Fruit fly (Drosophila melanogaster): Measurements from ENCODE around the gene tal-1A.

The tal-1A gene

dm6 chr3R:13799567-13800429, 13.1 kb upstream of the tal-1A start (continued):
- no peak for TF ChIP-seq CG6854 (GFP tag; optimal IDR thresholded peaks at IDR 0.05)
- peak; percentile 41 for TF ChIP-seq Oli (tag; optimal IDR thresholded peaks at IDR 0.05)
- TF ChIP-seq sima (GFP tag; optimal IDR thresholded peaks at IDR 0.05) = no peak
- TF ChIP-seq CG8281 (tag; optimal IDR thresholded peaks at IDR 0.05) = no peak
- TF ChIP-seq tgo (GFP tag; IDR thresholded peaks at IDR 0.05) = no peak; the same call in 2 of the 3 replicates
- TF ChIP-seq rib (GFP tag; IDR thresholded peaks at IDR 0.05) = no peak
- no peak for TF ChIP-seq twi (tag; optimal IDR thresholded peaks at IDR 0.05)
- no peak for TF ChIP-seq maf-S (GFP tag; optimal IDR thresholded peaks at IDR 0.05)
- no peak; the same call in 1 of the 2 replicates for TF ChIP-seq Bgb (GFP tag; IDR thresholded peaks at IDR 0.05; ENCODE audit: partially characterized antibody)
- TF ChIP-seq exex (tag; optimal IDR thresholded peaks at IDR 0.05) = no peak
- no peak for TF ChIP-seq CTCF (GFP tag; optimal IDR thresholded peaks at IDR 0.05)
- no peak for TF ChIP-seq hkb (optimal IDR thresholded peaks at IDR 0.05)
- TF ChIP-seq hkb (GFP tag; IDR thresholded peaks at IDR 0.05) = 0 out of 2 replicates have a peak, but pooled peaks have one; percentile 25
- no peak for TF ChIP-seq CG3995 (GFP tag; optimal IDR thresholded peaks at IDR 0.05)
- TF ChIP-seq Trl (optimal IDR thresholded peaks at IDR 0.05) = no peak
- TF ChIP-seq Trl (GFP tag; optimal IDR thresholded peaks at IDR 0.05) = no peak
- TF ChIP-seq gce (GFP tag; IDR thresholded peaks at IDR 0.05) = no peak
- TF ChIP-seq jumu (GFP tag; optimal IDR thresholded peaks at IDR 0.05) = no peak
- no peak for TF ChIP-seq bigmax (GFP tag; optimal IDR thresholded peaks at IDR 0.05)
- TF ChIP-seq Poxn (GFP tag; IDR thresholded peaks at IDR 0.05) = no peak
- TF ChIP-seq CG3847 (GFP tag; IDR thresholded peaks at IDR 0.05) = no peak
- no peak for TF ChIP-seq Mad (GFP tag; optimal IDR thresholded peaks at IDR 0.05)
- TF ChIP-seq CG2120 (GFP tag; optimal IDR thresholded peaks at IDR 0.05) = no peak
- TF ChIP-seq gro (GFP tag; optimal IDR thresholded peaks at IDR 0.05) = no peak
- TF ChIP-seq Stat92E (GFP tag; optimal IDR thresholded peaks at IDR 0.05) = no peak
- TF ChIP-seq CG4282 (GFP tag; optimal IDR thresholded peaks at IDR 0.05) = no peak
- TF ChIP-seq CG5953 (GFP tag; IDR thresholded peaks at IDR 0.05) = no peak
- no peak for TF ChIP-seq CG30431 (GFP tag; optimal IDR thresholded peaks at IDR 0.05)
- no peak for TF ChIP-seq Ets97D (GFP tag; optimal IDR thresholded peaks at IDR 0.05)
- TF ChIP-seq Atf-2 (GFP tag; optimal IDR thresholded peaks at IDR 0.05) = no peak
- TF ChIP-seq dmrt11E (tag; optimal IDR thresholded peaks at IDR 0.05) = peak; percentile 76
- TF ChIP-seq nau (GFP tag; optimal IDR thresholded peaks at IDR 0.05) = no peak
- TF ChIP-seq gem (tag; optimal IDR thresholded peaks at IDR 0.05) = peak; percentile 77
- TF ChIP-seq ems (GFP tag; optimal IDR thresholded peaks at IDR 0.05) = no peak
- TF ChIP-seq hb (GFP tag; IDR thresholded peaks at IDR 0.05; ENCODE audit: partially characterized antibody) = no peak
- TF ChIP-seq slbo (GFP tag; IDR thresholded peaks at IDR 0.05) = peak; percentile 29; the same call in 1 of the 2 replicates
- TF ChIP-seq kay (GFP tag; optimal IDR thresholded peaks at IDR 0.05) = no peak
- TF ChIP-seq GATAe (GFP tag; conservative IDR thresholded peaks at IDR 0.05) = no peak
- TF ChIP-seq chinmo (GFP tag; IDR thresholded peaks at IDR 0.05; ENCODE audit: partially characterized antibody) = 0 out of 4 replicates have a peak, but pooled peaks have one; percentile 34
- no peak for TF ChIP-seq CG13894 (tag; optimal IDR thresholded peaks at IDR 0.05)
- no peak for TF ChIP-seq CG7786 (GFP tag; optimal IDR thresholded peaks at IDR 0.05)
- TF ChIP-seq ind (GFP tag; optimal IDR thresholded peaks at IDR 0.05) = no peak
- TF ChIP-seq Ada2b (GFP tag; IDR thresholded peaks at IDR 0.05) = no peak
- no peak for TF ChIP-seq CG31388 (GFP tag; optimal IDR thresholded peaks at IDR 0.05)
- peak; percentile 50 for TF ChIP-seq CG13424 (tag; optimal IDR thresholded peaks at IDR 0.05)
- no peak for TF ChIP-seq luna (GFP tag; optimal IDR thresholded peaks at IDR 0.05)
- TF ChIP-seq sisA (GFP tag; IDR thresholded peaks at IDR 0.05) = no peak
- no peak for TF ChIP-seq Sry-β (GFP tag; optimal IDR thresholded peaks at IDR 0.05)
- TF ChIP-seq ssp (GFP tag; IDR thresholded peaks at IDR 0.05) = no peak
- peak; percentile 68; the same call in 1 of the 2 replicates for TF ChIP-seq Xrp1 (GFP tag; IDR thresholded peaks at IDR 0.05)
- peak; percentile 13 for TF ChIP-seq Vsx1 (GFP tag; optimal IDR thresholded peaks at IDR 0.05)

All from whole organism, embryonic.